Fruit fly (Drosophila melanogaster): ENCODE data around the gene CG34281.

DNA sequence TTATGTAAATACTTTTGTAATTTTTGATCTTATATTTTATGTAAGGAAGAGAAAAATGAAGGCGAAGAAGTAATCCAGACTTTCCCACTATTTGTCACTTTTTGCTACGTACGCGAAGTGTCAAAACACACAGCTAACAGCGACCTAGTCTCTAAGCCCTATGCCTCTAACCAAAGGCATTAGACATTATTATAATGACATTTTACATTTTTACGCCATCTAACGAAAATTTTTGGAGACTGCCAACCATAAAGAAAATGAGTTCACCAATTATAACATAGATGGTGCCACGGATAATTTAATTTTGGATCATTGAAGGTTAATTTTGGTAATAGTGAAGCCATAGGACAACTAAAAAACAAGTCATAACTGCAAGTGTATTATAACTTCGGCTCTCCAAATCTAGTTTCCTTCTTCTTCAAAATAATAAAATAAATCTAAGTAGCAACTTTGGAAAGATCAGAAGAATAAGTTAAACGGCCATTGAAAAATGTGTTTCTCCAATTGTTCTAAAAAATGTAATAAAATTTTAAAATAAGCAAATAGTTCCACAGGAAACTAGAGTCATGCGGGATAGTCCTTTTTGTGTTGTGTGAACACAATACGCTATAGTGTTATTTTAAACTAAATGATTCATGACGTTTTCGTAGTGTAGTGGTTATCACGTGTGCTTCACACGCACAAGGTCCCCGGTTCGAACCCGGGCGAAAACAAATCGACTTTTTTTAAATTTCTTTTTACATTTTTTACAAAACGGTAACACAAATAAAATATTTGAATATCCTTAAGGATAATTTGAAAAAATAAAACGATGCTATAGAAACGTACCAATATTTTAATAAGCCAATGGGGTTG lies 4.7 kb downstream of the CG34281 start:
- TF ChIP-seq CG7045 (GFP tag; optimal IDR thresholded peaks at IDR 0.05) (no peak), CG7101 (tag; optimal IDR thresholded peaks at IDR 0.05) (no peak), Mnt (GFP tag; optimal IDR thresholded peaks at IDR 0.05) (no peak)

Data from whole organism, adult.